Fruit fly (Drosophila melanogaster): Measurements from ENCODE around the gene CG6418.

DNA sequence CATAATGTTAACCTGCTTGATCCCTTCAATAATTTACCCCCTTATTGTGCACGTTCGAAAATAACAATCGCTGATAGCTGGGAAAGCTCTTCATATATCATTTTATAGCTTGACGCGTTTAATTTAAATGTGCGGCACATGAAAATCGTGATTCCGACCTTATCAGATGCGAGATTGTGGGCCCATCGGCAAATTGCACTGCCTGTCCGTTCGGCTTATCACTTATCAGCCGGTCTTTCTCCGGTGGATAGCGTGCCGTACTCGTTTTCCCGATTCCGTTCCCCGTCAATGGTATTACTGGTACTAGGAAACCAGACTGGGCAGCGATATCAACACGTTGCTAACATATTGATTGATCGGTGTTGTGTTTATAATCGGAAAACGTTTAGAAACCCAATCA lies 18.1 kb upstream of the CG6418 start:
- TF ChIP-seq rn (GFP tag; IDR thresholded peaks at IDR 0.05) (no peak), CG14655 (GFP tag; optimal IDR thresholded peaks at IDR 0.05) (no peak), EcR (GFP tag; optimal IDR thresholded peaks at IDR 0.05) (no peak), CG13204 (GFP tag; optimal IDR thresholded peaks at IDR 0.05) (no peak), CG32121 (GFP tag; IDR thresholded peaks at IDR 0.05) (no peak), D1 (tag; optimal IDR thresholded peaks at IDR 0.05) (no peak), CG12605 (GFP tag; IDR thresholded peaks at IDR 0.05) (no peak), CG10348 (GFP tag; IDR thresholded peaks at IDR 0.05) (no peak), CG15710 (tag; optimal IDR thresholded peaks at IDR 0.05) (no peak), fd96Ca (GFP tag; IDR thresholded peaks at IDR 0.05) (no peak)
